Fruit fly (Drosophila melanogaster) S2 (cell line): ENCODE results near the gene Tmx3.

Experiments
- CG8478 ChIP-seq: fragments of >200 bp; optimal IDR thresholded peaks from 2 replicates; lab custom pipeline; 2018
- CTCF ChIP-seq, 2 experiments: fragments of >200 bp; optimal IDR thresholded peaks; 2 replicates each; lab custom pipeline; 2018

DNA sequence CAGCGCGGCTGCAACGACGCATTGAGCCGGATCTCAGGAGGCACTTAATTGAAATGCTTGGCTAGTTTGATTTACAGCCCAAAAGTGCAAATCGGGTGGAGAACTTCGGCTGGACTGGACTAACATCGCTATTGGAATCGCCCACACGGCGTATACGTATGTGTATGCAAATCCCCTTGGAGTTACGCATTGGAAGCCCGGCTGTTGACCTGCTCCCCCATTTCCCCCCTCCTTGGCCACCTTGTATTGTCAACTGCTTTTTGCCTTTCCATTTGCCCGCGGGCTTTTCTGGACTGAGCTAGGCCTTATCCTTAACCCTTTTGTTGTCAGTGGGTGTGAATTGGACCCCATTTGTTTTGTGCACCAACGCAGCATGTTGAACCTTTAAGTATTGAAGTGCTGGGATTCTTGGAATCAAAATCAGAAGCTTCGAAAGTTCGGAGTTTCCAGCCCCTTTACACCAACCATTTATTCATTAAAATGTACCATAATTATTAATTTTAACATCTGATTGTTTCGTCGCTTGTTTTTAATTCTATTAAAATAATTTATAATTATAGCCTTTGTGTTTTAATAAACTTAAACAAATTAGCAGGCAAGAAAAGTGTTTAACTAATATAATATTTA is 46.6 kb downstream of the Tmx3 start:
- TF ChIP-seq CG8478 (lab: Kevin White, UChicago) = no peak
- no peak for TF ChIP-seq CTCF (optimal IDR thresholded peaks at IDR 0.05; lab: Kevin White, UChicago)
